Worm (Caenorhabditis elegans): ENCODE results near the gene tbc-13.

DNA sequence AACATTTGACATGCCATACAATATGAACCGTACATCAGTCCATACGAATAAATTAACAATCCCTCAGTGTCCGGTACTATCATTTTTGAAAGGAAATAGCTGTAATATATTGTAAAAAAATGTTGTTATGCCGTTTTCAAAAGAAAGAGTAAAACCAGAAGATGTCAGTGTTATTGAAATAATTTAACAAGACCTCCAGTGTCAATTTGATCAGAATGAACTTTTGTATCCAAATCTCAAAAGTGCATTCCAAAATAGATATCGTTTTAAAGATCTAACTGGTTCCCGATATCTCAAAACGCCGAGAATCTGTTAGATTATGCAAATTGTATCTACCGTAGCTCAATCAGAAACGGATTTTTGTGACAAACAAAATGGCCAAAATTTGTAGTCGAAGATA, 23.3 kb upstream of the tbc-13 start, which contains the start of gene odr-7:
- TF ChIP-seq blmp-1 (tag; optimal IDR thresholded peaks at IDR 0.05) (no peak), swsn-7 (tag; optimal IDR thresholded peaks at IDR 0.05) (no peak)
